Fruit fly (Drosophila melanogaster) S2 (cell line): ENCODE measurements around the gene betaCOP.

Experiments
- CG8478 ChIP-seq: fragments of >200 bp; optimal IDR thresholded peaks from 2 replicates; lab custom pipeline; 2018
- CTCF ChIP-seq, 2 experiments: fragments of >200 bp; optimal IDR thresholded peaks; 2 replicates each; lab custom pipeline; 2018

DNA sequence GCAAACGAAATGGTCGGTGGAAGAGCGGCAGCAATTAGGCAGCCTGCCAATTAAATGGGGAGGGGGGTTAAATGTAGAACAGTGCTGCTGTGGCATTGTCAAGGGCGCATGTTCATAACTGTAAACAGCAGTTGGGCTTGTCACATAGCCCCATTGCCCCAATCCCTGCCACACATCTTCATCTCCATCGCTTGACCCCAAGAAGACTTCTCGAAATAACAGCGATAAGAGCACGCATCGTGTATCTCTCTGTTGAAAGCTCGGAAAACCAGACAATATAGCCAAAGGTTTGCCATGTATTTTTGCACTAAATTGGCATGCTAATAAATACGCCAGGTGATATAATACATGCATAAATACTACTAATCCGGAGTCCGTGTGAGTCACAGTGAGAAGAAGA lies 17.5 kb upstream of the betaCOP start:
- TF ChIP-seq CG8478 (lab: Kevin White, UChicago) (no peak), CTCF (optimal IDR thresholded peaks at IDR 0.05; lab: Kevin White, UChicago) (no peak)
